Fruit fly (Drosophila melanogaster) whole organism, embryonic: ENCODE results near the gene CG17217.

Source experiments
- CG10654 ChIP-seq: fragments of 200-800 bp; sonication (Bioruptor generic); optimal IDR thresholded peaks from 2 replicates; lab custom pipeline; 2016; ENCODE audit warnings: missing biosample characterization, missing genetic modification characterization
- CG12391 ChIP-seq: fragments of 200-800 bp; sonication (Bioruptor generic); optimal IDR thresholded peaks from 3 replicates; lab custom pipeline; 2018; ENCODE audit warnings: missing biosample characterization, mild to moderate bottlenecking, missing genetic modification characterization, moderate library complexity
- CG42726 ChIP-seq: fragments of 200-800 bp; sonication (Bioruptor generic); IDR thresholded peaks from 2 replicates; pipeline ENCODE4 v1.3.6; 2022; ENCODE audit warnings: missing biosample characterization, missing genetic modification characterization; ENCODE audit not compliant: partially characterized antibody
- Poxn ChIP-seq: fragments of 200-800 bp; sonication (Bioruptor generic); IDR thresholded peaks from 2 replicates; pipeline ENCODE4 v1.3.6; 2022; ENCODE audit warnings: missing biosample characterization, missing genetic modification characterization
- YL-1 ChIP-seq: fragments of 200-800 bp; sonication (Bioruptor generic); optimal IDR thresholded peaks from 3 replicates; lab custom pipeline; 2017; ENCODE audit warnings: missing biosample characterization, mild to moderate bottlenecking, missing genetic modification characterization
- dmrt11E ChIP-seq: fragments of 200-800 bp; sonication (Bioruptor generic); optimal IDR thresholded peaks from 3 replicates; lab custom pipeline; 2018; ENCODE audit warnings: missing biosample characterization, mild to moderate bottlenecking, missing genetic modification characterization, moderate library complexity
- tgo ChIP-seq: fragments of 200-800 bp; sonication (Bioruptor generic); IDR thresholded peaks from 3 replicates; pipeline ENCODE4 v1.3.6; 2022; ENCODE audit warnings: missing biosample characterization, missing genetic modification characterization
- tll ChIP-seq, 2 experiments: fragments of 200-800 bp in 1 of 2; fragments of >200 bp in 1 of 2; sonication (Bioruptor generic) in 1 of 2; optimal IDR thresholded peaks; 2 replicates each; lab custom pipeline; 2017 to 2019; ENCODE audit warnings: missing biosample characterization in 2 of 2, missing genetic modification characterization in 2 of 2, mild to moderate bottlenecking in 1 of 2, moderate library complexity in 1 of 2
- ttk ChIP-seq: fragments of 200-800 bp; sonication (Bioruptor generic); IDR thresholded peaks from 2 replicates; pipeline ENCODE4 v2.1.2; 2022; ENCODE audit warnings: missing biosample characterization, missing genetic modification characterization

- no peak for TF ChIP-seq CG12391 (tag; lab: Kevin White, UChicago)
- no peak for TF ChIP-seq YL-1 (GFP tag; lab: Kevin White, UChicago)
- no peak for TF ChIP-seq Poxn
- TF ChIP-seq tgo (GFP tag; lab: Robert Waterston, UW) = no peak
- no peak for TF ChIP-seq dmrt11E
- TF ChIP-seq CG42726 (GFP tag; lab: Robert Waterston, UW) = no peak
- TF ChIP-seq CG10654 = no peak
- no peak for TF ChIP-seq tll (GFP tag; optimal IDR thresholded peaks at IDR 0.05; lab: Kevin White, UChicago)
- TF ChIP-seq ttk (GFP tag; lab: Robert Waterston, UW) = no peak
Observed at dm6 chr2L:12207549-12207948, 37.2 kb downstream of the CG17217 start, which contains the start of gene CG31759.
